Fruit fly (Drosophila melanogaster) ovary, adult (tissue): Measurements from ENCODE around the gene Graf.
"Not testable (repeated sequence)": the region's sequence is repeated elsewhere in the genome, so short reads cannot be mapped to it uniquely, and the experiment has no call there.

Experiments used
- CG17801 ChIP-seq: fragments of 200-800 bp; optimal IDR thresholded peaks from 2 replicates; lab custom pipeline; 2019; ENCODE audit warnings: missing biosample characterization, mild to moderate bottlenecking, missing genetic modification characterization, moderate library complexity; ENCODE audit not compliant: partially characterized antibody

Graf gene

dm6 chrX:15760447-15761297 is at the start of gene Graf, which contains the start of gene mRpL3:
Gene Graf, minus strand, starts transcription at chrX:15760733.
Gene mRpL3, plus strand, starts transcription at chrX:15761248.
- TF ChIP-seq CG17801 (GFP tag; lab: Kevin White, UChicago), result no peak

- TF ChIP-seq CG17801 (GFP tag; lab: Kevin White, UChicago), result no peak
These were observed 48.7 kb upstream of the Graf start, which contains the start of gene CG8509 for dm6 chrX:15809255-15809654. Gene CG8509, plus strand, starts transcription at chrX:15809555.

- TF ChIP-seq CG17801 (GFP tag; lab: Kevin White, UChicago), result no peak
These were observed 47.4 kb upstream of the Graf start for dm6 chrX:15807915-15808314.

dm6 chrX:15805523-15805922 is 45.0 kb upstream of the Graf start:
- no peak for TF ChIP-seq CG17801 (GFP tag; lab: Kevin White, UChicago)

- no peak for TF ChIP-seq CG17801 (GFP tag; lab: Kevin White, UChicago)
These were observed 44.3 kb upstream of the Graf start for dm6 chrX:15804790-15805189.

- no peak for TF ChIP-seq CG17801 (GFP tag; lab: Kevin White, UChicago)
These were observed 43.4 kb upstream of the Graf start, which contains the start of the genes PGRP-LE and sd for dm6 chrX:15803764-15804563. Gene PGRP-LE, minus strand, starts transcription at chrX:15803880. Gene sd, plus strand, starts transcription at chrX:15804370.

dm6 chrX:15802880-15803650 is 42.5 kb upstream of the Graf start:
- TF ChIP-seq CG17801 (GFP tag; lab: Kevin White, UChicago), result peak; percentile 6

- not testable (repeated sequence) for TF ChIP-seq CG17801 (GFP tag; lab: Kevin White, UChicago)
These were observed 38.6 kb upstream of the Graf start, which contains the start of the genes sordd2 and CG15602 for dm6 chrX:15799085-15799557. Gene sordd2, minus strand, starts transcription at chrX:15799162. Gene CG15602, plus strand, starts transcription at chrX:15799426.

- TF ChIP-seq CG17801 (GFP tag; lab: Kevin White, UChicago), result not testable (repeated sequence)
These were observed 35.5 kb upstream of the Graf start, which contains the start of gene sordd1 for dm6 chrX:15795951-15796443. Gene sordd1, minus strand, starts transcription at chrX:15796028.

- peak; percentile 28 for TF ChIP-seq CG17801 (GFP tag; lab: Kevin White, UChicago)
These were observed 28.0 kb upstream of the Graf start, which contains the start of gene Rhp for dm6 chrX:15788235-15789187. Gene Rhp, plus strand, starts transcription at chrX:15788897.

dm6 chrX:15786242-15786641 is 25.7 kb upstream of the Graf start:
- TF ChIP-seq CG17801 (GFP tag; lab: Kevin White, UChicago), result no peak

- peak; percentile 25 for TF ChIP-seq CG17801 (GFP tag; lab: Kevin White, UChicago)
These were observed 25.1 kb upstream of the Graf start, which contains the start of the genes Paf-AHalpha and mRpS30 for dm6 chrX:15785429-15786239. Gene Paf-AHalpha, minus strand, starts transcription at chrX:15785583. Gene mRpS30, plus strand, starts transcription at chrX:15786047.
